Fruit fly (Drosophila melanogaster): ENCODE measurements around the gene NP15.6.

The NP15.6 gene

dm6 chr3R:18997388-18998287 lies 29.5 kb upstream of the NP15.6 start (continued):
- TF ChIP-seq nau (GFP tag; optimal IDR thresholded peaks at IDR 0.05) (peak; percentile 68), CG5953 (GFP tag; IDR thresholded peaks at IDR 0.05) (peak; percentile 82), CG30020 (tag; optimal IDR thresholded peaks at IDR 0.05) (peak; percentile 19), CG14860 (GFP tag; IDR thresholded peaks at IDR 0.05; ENCODE audit: partially characterized antibody) (no peak), ro (GFP tag; IDR thresholded peaks at IDR 0.05) (no peak), insv (GFP tag; optimal IDR thresholded peaks at IDR 0.05) (peak; percentile 14 to 64), CG9932 (GFP tag; IDR thresholded peaks at IDR 0.05) (no peak), Nf-YC (tag; optimal IDR thresholded peaks at IDR 0.05) (no peak), prd (optimal IDR thresholded peaks at IDR 0.05) (no peak), prd (GFP tag; IDR thresholded peaks at IDR 0.05) (no peak), HLH4C (GFP tag; IDR thresholded peaks at IDR 0.05; ENCODE audit: partially characterized antibody) (no peak), Elba2 (GFP tag; optimal IDR thresholded peaks at IDR 0.05) (no peak), inv (GFP tag; IDR thresholded peaks at IDR 0.05; ENCODE audit: partially characterized antibody) (no peak), Opbp (GFP tag; IDR thresholded peaks at IDR 0.05; ENCODE audit: partially characterized antibody) (no peak), Stat92E (GFP tag; optimal IDR thresholded peaks at IDR 0.05) (peak in 1 of 3 experiments; percentile 76), GATAe (GFP tag; conservative IDR thresholded peaks at IDR 0.05) (no peak), YL-1 (GFP tag; optimal IDR thresholded peaks at IDR 0.05) (peak; percentile 92), Dll (GFP tag; IDR thresholded peaks at IDR 0.05; ENCODE audit: partially characterized antibody) (0 out of 4 replicates have a peak, but pooled peaks have one; percentile 12), Blimp-1 (GFP tag; optimal IDR thresholded peaks at IDR 0.05) (peak; percentile 64), CG7786 (GFP tag; optimal IDR thresholded peaks at IDR 0.05) (peak; percentile 37), unpg (GFP tag; optimal IDR thresholded peaks at IDR 0.05) (peak; percentile 78), ac (GFP tag; optimal IDR thresholded peaks at IDR 0.05) (peak; percentile 96), sqz (GFP tag; optimal IDR thresholded peaks at IDR 0.05) (peak; percentile 90), zen2 (GFP tag; IDR thresholded peaks at IDR 0.05; ENCODE audit: partially characterized antibody) (no peak), CG10979 (tag; optimal IDR thresholded peaks at IDR 0.05) (peak; percentile 40), CG9609 (GFP tag; optimal IDR thresholded peaks at IDR 0.05) (no peak), ato (GFP tag; IDR thresholded peaks at IDR 0.05; ENCODE audit: partially characterized antibody) (no peak), CG14014 (GFP tag; IDR thresholded peaks at IDR 0.05) (peak; percentile 54; the same call in 1 of the 2 replicates), Rfx (GFP tag; IDR thresholded peaks at IDR 0.05) (no peak), Sry-δ (GFP tag; optimal IDR thresholded peaks at IDR 0.05) (no peak), MTF-1 (GFP tag; optimal IDR thresholded peaks at IDR 0.05; ENCODE audit: borderline replicate concordance) (peak; percentile 85), ems (GFP tag; optimal IDR thresholded peaks at IDR 0.05) (no peak), ATbp (GFP tag; optimal IDR thresholded peaks at IDR 0.05) (peak; percentile 98), CG15514 (GFP tag; optimal IDR thresholded peaks at IDR 0.05) (no peak), Atf6 (GFP tag; IDR thresholded peaks at IDR 0.05) (peak; percentile 49; the same call in 1 of the 2 replicates), ap (GFP tag; IDR thresholded peaks at IDR 0.05) (peak; percentile 55), ttk (GFP tag; IDR thresholded peaks at IDR 0.05) (no peak), D19B (GFP tag; optimal IDR thresholded peaks at IDR 0.05) (no peak), CG17612 (GFP tag; IDR thresholded peaks at IDR 0.05) (0 out of 2 replicates have a peak, but pooled peaks have one; percentile 35), Camta (GFP tag; optimal IDR thresholded peaks at IDR 0.05) (no peak), Dip3 (GFP tag; optimal IDR thresholded peaks at IDR 0.05) (no peak), B-H1 (GFP tag; IDR thresholded peaks at IDR 0.05) (no peak), HmgD (GFP tag; optimal IDR thresholded peaks at IDR 0.05) (no peak), CG15601 (tag; optimal IDR thresholded peaks at IDR 0.05) (peak; percentile 96), her (GFP tag; optimal IDR thresholded peaks at IDR 0.05) (peak; percentile 10), disco-r (GFP tag; optimal IDR thresholded peaks at IDR 0.05) (no peak), fd64A (GFP tag; optimal IDR thresholded peaks at IDR 0.05) (peak; percentile 90), CG12391 (tag; optimal IDR thresholded peaks at IDR 0.05) (peak; percentile 71)

Data from whole organism, embryonic.